Worm (Caenorhabditis elegans) whole organism, young adult: ENCODE results near the gene pgm-2.

Experiments used
- F57A8.1 ChIP-seq: fragments of 200-800 bp; sonication (Bioruptor generic); optimal IDR thresholded peaks from 2 replicates; lab custom pipeline; 2018; ENCODE audit warnings: mild to moderate bottlenecking, missing genetic modification characterization, moderate library complexity, missing compliant biosample characterization
- ceh-58 ChIP-seq: fragments of 200-800 bp; sonication (Bioruptor generic); IDR thresholded peaks from 2 replicates; pipeline ENCODE4 v1.3.6; 2022; ENCODE audit warnings: missing genetic modification characterization, missing compliant biosample characterization
- lir-1 ChIP-seq: fragments of 200-800 bp; sonication (Bioruptor generic); conservative IDR thresholded peaks from 2 replicates; pipeline ENCODE4 v1.3.6; 2022; ENCODE audit warnings: missing genetic modification reagents, missing genetic modification characterization, missing compliant biosample characterization
- nfya-1 ChIP-seq: sonication (generic microtip); optimal IDR thresholded peaks from 2 replicates; lab custom pipeline; 2017; ENCODE audit warnings: antibody characterized with exemption, missing compliant biosample characterization, missing genetic modification characterization, borderline replicate concordance; ENCODE audit not compliant: insufficient read depth
- nhr-80 ChIP-seq: sonication (generic microtip); optimal IDR thresholded peaks from 2 replicates; lab custom pipeline; 2016; ENCODE audit warnings: missing genetic modification characterization, missing compliant biosample characterization
- sdz-38 ChIP-seq: sonication (generic microtip); optimal IDR thresholded peaks from 2 replicates; lab custom pipeline; 2016; ENCODE audit warnings: missing genotype, missing genetic modification characterization, missing compliant biosample characterization
- unc-62 ChIP-seq: fragments of 150-350 bp; optimal IDR thresholded peaks from 2 replicates; lab custom pipeline; 2014; ENCODE audit warnings: missing biosample characterization, missing genetic modification reagents, missing genetic modification characterization

DNA sequence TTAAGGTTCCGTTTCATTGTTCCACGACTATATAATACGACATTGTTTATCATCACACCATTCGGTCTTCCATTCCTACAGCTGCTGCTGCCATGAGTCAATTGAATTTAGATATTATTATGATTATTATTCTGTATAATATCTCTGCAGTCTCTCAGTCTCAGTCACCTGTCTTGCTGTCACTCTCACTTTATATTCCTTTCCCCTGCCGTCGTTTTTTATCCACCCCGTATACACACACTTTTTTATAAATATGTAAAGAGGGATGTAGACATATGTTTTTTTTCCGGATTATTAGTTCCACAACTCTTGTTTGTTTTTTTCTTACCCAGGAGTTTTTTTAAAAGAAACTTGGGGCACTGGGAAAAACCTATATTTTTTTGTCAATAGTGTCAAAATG lies 27.0 kb upstream of the pgm-2 start:
- TF ChIP-seq lir-1 (GFP tag; lab: Robert Waterston, UW) (no peak), unc-62 (GFP tag; lab: Kevin White, UChicago) (no peak), nfya-1 (tag; lab: Kevin White, UChicago) (no peak), ceh-58 (GFP tag; lab: Robert Waterston, UW) (no peak), sdz-38 (tag; lab: Kevin White, UChicago) (no peak), F57A8.1 (GFP tag; lab: Kevin White, UChicago) (no peak), nhr-80 (tag; lab: Kevin White, UChicago) (no peak)
